Fruit fly (Drosophila melanogaster) whole organism, wandering third instar larva: Measurements from ENCODE around the gene LysE.

Experiments
- HLH106 ChIP-seq: fragments of 200-800 bp; optimal IDR thresholded peaks from 3 replicates; lab custom pipeline; 2019; ENCODE audit warnings: missing biosample characterization, mild to moderate bottlenecking, missing genetic modification characterization, moderate library complexity
- brk ChIP-seq: fragments of 200-800 bp; sonication (Bioruptor generic); optimal IDR thresholded peaks from 2 replicates; lab custom pipeline; 2016; ENCODE audit warnings: missing biosample characterization, mild to moderate bottlenecking, missing genetic modification characterization
- fru ChIP-seq: fragments of 200-800 bp; sonication (Bioruptor generic); optimal IDR thresholded peaks from 3 replicates; lab custom pipeline; 2016; ENCODE audit warnings: missing biosample characterization, mild to moderate bottlenecking, missing genetic modification characterization
- h ChIP-seq: fragments of 200-800 bp; sonication (Bioruptor generic); optimal IDR thresholded peaks from 3 replicates; lab custom pipeline; 2016; ENCODE audit warnings: missing biosample characterization, mild to moderate bottlenecking, missing genetic modification characterization

- TF ChIP-seq fru (GFP tag; lab: Kevin White, UChicago): no peak
- no peak for TF ChIP-seq h (GFP tag; lab: Kevin White, UChicago)
- no peak for TF ChIP-seq HLH106 (tag; lab: Kevin White, UChicago)
- no peak for TF ChIP-seq brk (GFP tag; lab: Kevin White, UChicago)
These were observed 3.8 kb downstream of the LysE start for dm6 chr3L:1216460-1216859.
